Fruit fly (Drosophila melanogaster): ENCODE measurements around the gene CG1463.

CG1463 gene

DNA sequence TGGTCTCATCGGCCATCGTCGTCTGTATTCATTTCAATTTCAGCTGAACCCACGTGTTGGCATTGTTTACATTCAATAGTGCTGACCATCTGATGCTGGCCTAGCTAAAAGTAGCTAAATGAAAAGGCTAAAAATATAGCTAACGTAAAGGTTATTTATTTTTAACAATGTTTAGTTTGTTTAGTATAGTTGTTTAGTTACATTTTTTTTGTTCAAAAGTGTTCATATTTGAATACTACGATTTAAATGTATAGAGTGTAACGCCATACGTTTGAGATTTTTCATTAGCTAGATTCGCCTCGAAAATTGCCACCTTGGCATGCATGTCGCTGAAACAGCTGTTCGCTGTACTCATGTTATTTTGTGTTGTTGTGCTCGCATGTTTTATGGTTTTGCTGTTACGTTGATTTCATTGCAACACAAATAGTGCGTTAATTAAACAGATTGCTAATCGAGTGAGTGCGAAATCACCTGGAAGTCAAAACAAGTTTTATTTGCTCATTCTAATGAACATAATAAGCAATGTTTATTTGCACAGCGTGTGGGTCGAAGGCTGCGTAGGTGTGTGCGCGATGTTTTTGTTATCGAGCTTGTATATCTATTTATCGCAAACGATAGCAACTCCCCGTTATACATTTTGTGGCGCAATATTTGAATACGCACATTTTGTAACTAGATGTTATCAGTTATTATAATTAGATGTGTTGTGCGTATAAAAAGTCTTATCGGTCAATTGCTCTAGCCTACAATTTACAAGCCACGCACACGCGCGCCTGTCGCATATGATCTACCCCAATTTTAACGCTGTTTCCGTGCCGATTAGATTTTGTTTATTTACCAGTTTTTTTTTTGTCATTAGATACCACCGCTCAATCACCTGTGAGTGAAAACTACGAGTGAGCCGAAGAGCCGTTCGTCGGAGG is at the start of gene CG1463, which contains the start of gene Fpgs1:
CG1463 (minus strand) TSS at position 132 of the 923 bp plus-strand sequence.
Fpgs1 (plus strand) TSS at position 332 of the 923 bp plus-strand sequence.
- TF ChIP-seq CTCF (optimal IDR thresholded peaks at IDR 0.05) (no peak), CG8478 (optimal IDR thresholded peaks at IDR 0.05) (no peak)

DNA sequence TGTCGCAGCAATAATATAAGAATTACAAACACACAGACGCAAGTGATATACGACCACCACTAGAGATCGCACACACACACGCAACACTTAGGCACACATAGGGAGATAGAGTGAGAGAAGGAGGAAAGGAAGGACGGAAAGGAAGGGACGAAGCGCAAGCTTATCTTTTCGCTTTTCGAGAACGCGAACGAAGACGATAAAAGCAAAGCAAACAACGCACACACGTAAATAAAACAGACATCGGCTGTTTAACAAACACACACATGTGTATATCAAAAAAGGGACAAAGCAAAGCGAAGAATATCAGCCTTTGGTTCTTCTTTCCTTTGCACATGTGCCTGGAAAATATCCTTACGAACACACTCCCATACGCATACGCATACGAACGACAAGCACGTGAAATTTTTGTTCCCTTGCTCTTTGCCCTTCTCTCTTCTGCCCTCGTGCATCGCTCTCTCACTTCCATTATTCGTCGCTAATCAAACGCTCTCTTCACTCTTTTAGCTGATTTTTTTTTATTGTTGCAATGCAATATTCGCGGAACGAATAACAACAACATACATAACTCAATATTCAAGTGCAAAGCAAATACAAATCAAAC is 48.7 kb upstream of the CG1463 start:
- TF ChIP-seq CG8478 (optimal IDR thresholded peaks at IDR 0.05) (no peak), CTCF (optimal IDR thresholded peaks at IDR 0.05) (no peak)

DNA sequence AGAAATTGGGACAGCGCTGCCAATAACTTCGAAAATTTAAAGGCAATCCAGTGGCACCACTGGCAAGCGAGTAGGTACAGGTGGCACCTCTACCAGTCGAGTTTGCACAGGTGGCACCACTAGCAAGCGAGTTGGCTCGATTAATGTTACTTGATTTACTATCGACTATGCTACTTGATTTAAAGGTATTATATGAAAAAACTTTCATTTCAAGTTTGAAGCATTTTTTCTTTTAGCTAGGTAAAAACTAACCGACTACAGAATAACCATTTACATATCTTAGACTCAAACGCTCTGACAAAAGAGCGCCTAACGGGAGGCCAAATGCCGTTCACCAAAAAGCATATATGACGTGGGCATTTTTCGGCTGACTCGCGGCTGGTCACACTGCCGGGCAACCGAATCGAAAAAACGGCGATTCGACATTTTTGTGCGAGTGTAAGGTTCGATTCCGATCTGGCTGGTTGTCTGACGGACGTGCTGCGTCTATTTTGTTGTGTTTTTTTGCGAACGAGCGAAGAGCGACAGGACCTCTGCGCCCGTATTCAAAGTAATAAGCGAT is 47.6 kb upstream of the CG1463 start, which contains the start of gene Tis11:
Tis11 (plus strand) TSS at position 417 of the 562 bp plus-strand sequence.
- TF ChIP-seq CG8478 (optimal IDR thresholded peaks at IDR 0.05) (no peak), CTCF (optimal IDR thresholded peaks at IDR 0.05) (peak; percentile 72 to 78)

DNA sequence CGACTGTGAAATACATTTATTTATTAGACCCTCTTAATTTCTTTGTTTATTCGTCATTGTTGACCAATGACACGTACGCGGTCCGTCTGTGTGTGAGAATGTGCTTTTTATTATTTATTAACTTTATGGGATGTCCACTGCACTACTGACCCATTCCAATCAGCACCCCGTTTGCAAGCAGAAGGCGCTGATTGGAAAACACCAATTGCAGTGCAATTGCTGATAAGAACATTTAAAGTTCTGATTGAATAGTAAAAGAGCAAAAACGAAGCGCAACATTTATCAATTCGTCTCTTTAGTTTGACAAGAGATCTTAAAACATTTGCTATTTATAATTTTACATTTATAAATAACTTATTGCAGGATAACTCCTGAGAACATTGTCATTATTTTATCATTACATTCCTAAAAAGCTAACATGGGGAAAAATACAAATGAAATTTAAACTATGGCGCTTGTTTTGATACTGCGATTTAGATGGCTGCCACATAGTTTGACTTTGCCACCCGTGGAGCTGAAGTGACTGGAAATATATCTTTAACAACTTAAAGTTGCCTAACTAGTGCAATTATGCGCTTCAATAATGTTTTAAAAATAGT is 47.0 kb upstream of the CG1463 start:
- TF ChIP-seq CG8478 (optimal IDR thresholded peaks at IDR 0.05) (no peak), CTCF (optimal IDR thresholded peaks at IDR 0.05) (no peak)

DNA sequence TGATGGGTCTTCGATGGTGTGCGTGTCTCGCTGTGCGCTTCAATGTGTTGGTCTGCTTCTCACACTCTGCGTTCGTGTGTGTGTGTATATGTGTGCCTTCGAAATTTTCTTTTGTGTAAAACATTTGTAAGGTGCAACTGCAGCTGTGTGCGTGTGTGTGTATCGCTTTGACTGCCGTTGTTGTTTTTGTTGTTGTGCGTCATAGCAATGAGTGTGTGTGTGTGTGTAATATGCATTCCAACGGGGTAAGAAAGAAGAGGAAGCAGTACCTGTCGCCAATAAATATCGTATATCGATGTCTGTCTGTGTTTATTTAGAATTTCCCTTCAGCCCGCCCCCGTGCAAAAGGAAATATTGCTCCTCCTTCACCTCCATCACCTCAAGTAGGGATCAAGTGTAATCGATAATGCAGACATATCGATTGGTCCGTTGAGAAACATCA is 42.8 kb upstream of the CG1463 start:
- no peak for TF ChIP-seq CTCF (optimal IDR thresholded peaks at IDR 0.05)
- TF ChIP-seq CG8478 (optimal IDR thresholded peaks at IDR 0.05), result no peak

DNA sequence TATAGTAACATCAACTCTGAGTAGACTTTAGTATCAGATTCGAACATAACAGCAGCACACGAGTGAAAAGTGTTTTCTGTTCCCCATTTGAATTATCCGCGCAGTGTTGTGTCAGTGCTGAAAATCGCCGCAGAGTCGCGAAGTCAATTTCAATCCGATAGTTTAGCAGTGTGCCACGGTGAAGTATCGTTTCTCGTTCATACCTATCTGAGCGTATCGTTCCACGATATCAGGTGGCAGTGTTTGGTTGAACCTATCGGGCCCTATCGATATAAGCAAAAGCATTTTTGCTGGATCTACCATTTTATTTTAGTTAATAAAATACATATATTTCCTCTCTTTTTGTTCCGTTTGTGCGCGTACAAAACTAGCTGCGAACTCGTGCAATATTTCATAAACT is 42.1 kb upstream of the CG1463 start, which contains the start of gene CkIalpha:
CkIalpha (plus strand) TSS at position 53 of the 400 bp plus-strand sequence.
- TF ChIP-seq CG8478 (optimal IDR thresholded peaks at IDR 0.05) (no peak), CTCF (optimal IDR thresholded peaks at IDR 0.05) (peak; percentile 9 to 47)

DNA sequence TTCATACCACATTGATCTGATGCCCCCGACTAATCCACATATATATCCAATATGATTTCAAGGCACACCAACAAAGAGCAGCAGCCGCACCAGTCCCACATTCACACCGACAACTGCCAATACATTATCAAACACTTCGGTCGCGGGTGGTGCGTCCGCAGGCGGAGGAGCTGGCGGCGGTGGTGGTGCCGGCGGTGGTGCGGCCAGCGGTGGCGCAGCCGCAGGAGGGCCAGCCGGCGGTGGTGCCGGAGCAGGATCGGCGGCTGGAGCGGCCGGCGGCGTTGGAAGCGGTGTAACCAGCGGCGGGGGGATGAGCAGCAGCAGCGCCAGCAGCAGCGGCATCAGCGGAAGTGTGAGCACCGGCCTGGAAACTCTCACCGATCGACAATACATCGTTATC is 40.1 kb upstream of the CG1463 start:
- no peak for TF ChIP-seq CTCF (optimal IDR thresholded peaks at IDR 0.05)
- TF ChIP-seq CG8478 (optimal IDR thresholded peaks at IDR 0.05), result no peak

DNA sequence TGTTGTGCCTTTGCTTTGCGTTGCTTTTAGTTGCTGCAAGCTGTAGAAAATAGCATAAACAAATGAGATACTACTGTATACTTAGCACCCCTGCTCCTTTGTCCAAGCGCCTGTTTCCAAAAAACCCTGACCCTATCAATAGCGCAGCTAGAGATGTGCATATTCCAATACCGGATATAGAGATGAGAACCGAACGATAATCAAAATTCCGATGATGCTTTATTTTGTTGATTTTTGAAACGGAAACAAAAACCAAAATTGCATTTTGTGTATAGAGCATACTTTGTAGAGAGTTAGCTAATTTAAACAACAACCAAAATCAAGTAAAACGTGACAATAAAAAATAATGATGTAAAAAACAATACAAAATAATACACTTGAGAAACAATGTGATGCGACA is 33.9 kb upstream of the CG1463 start:
- TF ChIP-seq CTCF (optimal IDR thresholded peaks at IDR 0.05) (no peak), CG8478 (optimal IDR thresholded peaks at IDR 0.05) (no peak)

DNA sequence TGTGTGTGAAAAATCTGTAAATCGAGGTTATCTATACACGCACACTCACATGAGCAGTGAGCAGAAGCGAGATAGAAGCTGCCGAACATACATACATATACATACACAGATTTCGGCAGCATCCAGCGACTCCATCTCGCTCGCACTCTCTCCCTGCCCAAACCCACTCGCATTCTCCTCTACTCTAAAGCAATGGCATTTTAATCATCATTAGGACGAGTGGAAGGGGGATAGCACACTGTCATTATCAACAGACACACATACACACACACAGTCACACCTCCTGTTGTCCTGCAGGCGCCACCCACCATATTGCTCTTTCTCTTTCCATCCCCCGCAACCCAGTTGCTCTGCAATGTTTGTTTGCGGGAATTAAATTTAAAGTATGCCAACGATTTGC is 22.5 kb upstream of the CG1463 start:
- TF ChIP-seq CG8478 (optimal IDR thresholded peaks at IDR 0.05) (no peak), CTCF (optimal IDR thresholded peaks at IDR 0.05) (no peak)

DNA sequence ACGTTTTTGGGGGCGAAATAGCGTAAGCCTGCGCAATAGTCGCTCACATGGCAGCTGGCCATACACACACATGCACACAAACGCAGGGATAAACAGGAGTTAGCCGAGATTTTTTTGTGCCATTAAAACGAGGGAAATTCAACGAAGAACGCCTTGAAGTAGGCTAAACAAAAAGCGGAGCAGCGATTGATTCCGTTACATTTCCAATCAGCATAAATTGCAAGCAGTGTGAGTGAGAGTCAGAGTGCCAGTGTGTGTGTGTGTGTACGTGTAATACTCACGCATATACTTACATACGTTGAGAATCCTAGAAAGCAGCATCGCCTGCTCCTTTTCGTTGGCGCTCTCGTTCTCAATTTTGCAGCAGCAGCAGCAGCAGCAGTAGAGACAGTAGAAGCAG is 21.7 kb upstream of the CG1463 start:
- no peak for TF ChIP-seq CG8478 (optimal IDR thresholded peaks at IDR 0.05)
- no peak for TF ChIP-seq CTCF (optimal IDR thresholded peaks at IDR 0.05)

DNA sequence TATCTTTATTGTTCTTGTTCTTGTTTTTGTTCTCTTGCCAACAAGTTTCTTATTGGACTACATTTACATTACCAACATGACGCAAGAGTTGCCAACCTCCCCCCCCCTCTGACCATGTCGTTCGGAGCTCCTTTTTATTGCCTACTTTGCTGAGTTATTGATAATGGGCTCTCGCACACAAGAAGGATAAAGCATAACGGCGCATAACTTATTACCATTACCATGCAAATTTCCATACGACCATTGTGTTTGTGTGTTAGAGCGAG is 20.6 kb upstream of the CG1463 start:
- TF ChIP-seq CG8478 (optimal IDR thresholded peaks at IDR 0.05) (no peak), CTCF (optimal IDR thresholded peaks at IDR 0.05) (no peak)

DNA sequence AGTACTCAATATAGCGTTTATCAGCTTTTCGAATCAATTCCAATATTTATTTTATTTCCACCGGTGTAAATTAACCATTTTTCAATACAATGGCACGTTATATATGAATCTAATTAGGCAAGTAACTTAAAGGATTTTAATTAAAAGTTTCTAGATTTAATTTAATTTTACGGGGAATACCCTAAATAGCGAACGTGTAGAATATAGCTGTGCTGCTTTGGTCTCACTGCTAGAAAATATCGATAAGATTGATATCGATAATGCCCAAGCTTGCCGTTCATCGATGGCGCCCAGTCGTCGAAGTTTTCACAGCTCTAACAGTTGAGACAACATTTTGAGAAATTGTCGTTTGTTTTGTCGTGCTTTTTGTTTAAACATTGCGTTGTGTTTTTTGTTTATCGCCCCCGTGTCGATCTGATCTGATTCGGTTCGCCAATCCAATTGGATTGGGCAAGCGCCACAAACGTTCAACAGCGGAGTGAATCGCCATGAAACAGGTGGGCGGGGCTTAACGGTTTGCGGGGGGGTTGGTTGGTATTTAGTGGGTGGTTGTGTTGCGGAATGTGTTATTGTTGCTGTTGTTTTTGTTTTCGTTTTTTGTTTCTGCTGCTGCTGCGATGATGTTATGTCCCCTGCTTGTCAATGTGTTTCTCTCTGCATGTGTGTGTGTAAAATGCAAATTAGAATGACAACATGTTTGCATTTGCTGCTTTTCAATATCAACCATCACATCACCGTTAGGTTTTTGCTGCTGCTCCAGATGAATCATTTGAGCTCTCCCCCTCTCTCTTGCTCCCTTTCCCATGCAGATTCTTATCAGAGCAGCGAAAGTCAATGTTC is 20.1 kb upstream of the CG1463 start, which contains the start of gene Tomosyn:
Tomosyn (plus strand) TSS at position 289 of the 840 bp plus-strand sequence.
- TF ChIP-seq CG8478 (optimal IDR thresholded peaks at IDR 0.05), result no peak
- peak in 1 of 2 experiments; percentile 13 for TF ChIP-seq CTCF (optimal IDR thresholded peaks at IDR 0.05)

DNA sequence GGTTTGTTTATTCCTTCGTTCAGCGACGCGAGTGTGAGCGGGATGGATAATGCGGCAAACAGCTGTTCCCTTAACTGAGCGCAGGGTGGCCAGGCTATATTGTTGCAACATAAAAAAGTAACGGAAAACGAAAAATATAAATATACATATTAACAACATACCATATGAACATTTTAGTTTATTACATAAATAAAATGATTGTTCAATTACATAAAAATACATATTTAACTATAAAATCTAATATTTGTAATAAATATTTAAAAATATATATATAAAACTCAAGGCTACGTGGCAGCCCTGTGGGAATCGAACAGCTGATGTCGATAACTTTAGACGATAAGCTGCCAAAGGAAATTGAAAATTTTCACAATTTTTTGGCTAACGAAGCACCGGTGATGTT is 18.1 kb upstream of the CG1463 start, which contains the start of the genes Aven and CG2540:
Aven (minus strand) TSS at position 77 of the 400 bp plus-strand sequence.
CG2540 (plus strand) TSS at position 315 of the 400 bp plus-strand sequence.
- no peak for TF ChIP-seq CG8478 (optimal IDR thresholded peaks at IDR 0.05)
- no peak for TF ChIP-seq CTCF (optimal IDR thresholded peaks at IDR 0.05)

Data from S2 (cell line).